Worm (Caenorhabditis elegans) whole organism, dauer: ENCODE data around the gene Y116A8C.27.
"Not testable (repeated sequence)": the region's sequence is repeated elsewhere in the genome, so short reads cannot be mapped to it uniquely, and the experiment has no call there.

Source experiments
- unc-62 ChIP-seq: sonication (generic microtip); optimal IDR thresholded peaks from 2 replicates; lab custom pipeline; 2017; ENCODE audit warnings: missing biosample characterization, missing genetic modification reagents, missing genetic modification characterization

Y116A8C.27 gene

ce11 chrIV:17103615-17104014 lies 7.5 kb upstream of the Y116A8C.27 start, which contains the start of gene Y116A8C.30:
Gene Y116A8C.30 (minus strand): TSS chrIV:17103715.
- TF ChIP-seq unc-62 (GFP tag; lab: Kevin White, UChicago): no peak

ce11 chrIV:17103116-17103515 lies 7.0 kb upstream of the Y116A8C.27 start:
- TF ChIP-seq unc-62 (GFP tag; lab: Kevin White, UChicago): no peak

- no peak for TF ChIP-seq unc-62 (GFP tag; lab: Kevin White, UChicago)
These were observed 4.7 kb upstream of the Y116A8C.27 start for ce11 chrIV:17100628-17101338.

ce11 chrIV:17100148-17100547 lies 4.1 kb upstream of the Y116A8C.27 start, which contains the start of gene bca-2:
Gene bca-2 (minus strand): TSS chrIV:17100248.
- no peak for TF ChIP-seq unc-62 (GFP tag; lab: Kevin White, UChicago)

- no peak for TF ChIP-seq unc-62 (GFP tag; lab: Kevin White, UChicago)
These were observed 3.0 kb upstream of the Y116A8C.27 start for ce11 chrIV:17099113-17099512.

- no peak for TF ChIP-seq unc-62 (GFP tag; lab: Kevin White, UChicago)
These were observed 2.4 kb downstream of the Y116A8C.27 start, which contains the start of gene Y116A8C.29 for ce11 chrIV:17093701-17094100. Gene Y116A8C.29 (plus strand): TSS chrIV:17094028.

- no peak for TF ChIP-seq unc-62 (GFP tag; lab: Kevin White, UChicago)
These were observed 7.2 kb downstream of the Y116A8C.27 start, which contains the start of gene Y116A8C.43 for ce11 chrIV:17088849-17089248. Gene Y116A8C.43 (plus strand): TSS chrIV:17088851.

- no peak for TF ChIP-seq unc-62 (GFP tag; lab: Kevin White, UChicago)
These were observed 8.5 kb downstream of the Y116A8C.27 start, which contains the start of the genes snx-13 and snr-1 for ce11 chrIV:17087384-17088099. Gene snx-13 (minus strand): TSS chrIV:17087438. Gene snr-1 (plus strand): TSS chrIV:17088049.

- TF ChIP-seq unc-62 (GFP tag; lab: Kevin White, UChicago): no peak
These were observed 11.2 kb downstream of the Y116A8C.27 start for ce11 chrIV:17084839-17085238.

- no peak for TF ChIP-seq unc-62 (GFP tag; lab: Kevin White, UChicago)
These were observed 11.8 kb downstream of the Y116A8C.27 start for ce11 chrIV:17084317-17084716.

- no peak for TF ChIP-seq unc-62 (GFP tag; lab: Kevin White, UChicago)
These were observed 17.4 kb downstream of the Y116A8C.27 start, which contains the start of gene Y116A8C.25 for ce11 chrIV:17078649-17079048. Gene Y116A8C.25 (minus strand): TSS chrIV:17078749.

- not testable (repeated sequence) for TF ChIP-seq unc-62 (GFP tag; lab: Kevin White, UChicago)
These were observed 25.3 kb downstream of the Y116A8C.27 start, which contains the start of gene Y116A8C.24 for ce11 chrIV:17070791-17071190. Gene Y116A8C.24 (minus strand): TSS chrIV:17070891.

- TF ChIP-seq unc-62 (GFP tag; lab: Kevin White, UChicago): not testable (repeated sequence)
These were observed 31.1 kb downstream of the Y116A8C.27 start, which contains the start of gene Y116A8C.465 for ce11 chrIV:17064937-17065336. Gene Y116A8C.465 (plus strand): TSS chrIV:17065237.

ce11 chrIV:17063700-17064099 lies 32.4 kb downstream of the Y116A8C.27 start, which contains the start of gene Y116A8C.467:
Gene Y116A8C.467 (minus strand): TSS chrIV:17063800.
- TF ChIP-seq unc-62 (GFP tag; lab: Kevin White, UChicago): not testable (repeated sequence)

- no peak for TF ChIP-seq unc-62 (GFP tag; lab: Kevin White, UChicago)
These were observed 38.0 kb downstream of the Y116A8C.27 start, which contains the start of gene Y116A8C.44 for ce11 chrIV:17058036-17058435. Gene Y116A8C.44 (minus strand): TSS chrIV:17058136.

- no peak for TF ChIP-seq unc-62 (GFP tag; lab: Kevin White, UChicago)
These were observed 42.8 kb downstream of the Y116A8C.27 start, which contains the start of gene Y116A8C.23 for ce11 chrIV:17053261-17053660. Gene Y116A8C.23 (plus strand): TSS chrIV:17053561.
